Worm (Caenorhabditis elegans) whole organism, early embryonic: ENCODE data around the gene arrd-8.

Source experiments
- B0310.2 ChIP-seq: sonication (generic microtip); optimal IDR thresholded peaks from 2 replicates; lab custom pipeline; 2016; ENCODE audit warnings: mild to moderate bottlenecking, missing genetic modification characterization, missing compliant biosample characterization
- ama-1 ChIP-seq: fragments of 150-350 bp; optimal IDR thresholded peaks from 2 replicates; lab custom pipeline; 2014
- ceh-36 ChIP-seq: sonication (generic microtip); optimal IDR thresholded peaks from 2 replicates; lab custom pipeline; 2016; ENCODE audit warnings: missing genetic modification characterization, inconsistent platforms, missing compliant biosample characterization
- ets-7 ChIP-seq: sonication (generic microtip); optimal IDR thresholded peaks from 2 replicates; lab custom pipeline; 2016; ENCODE audit warnings: missing genotype, missing genetic modification characterization, missing compliant biosample characterization
- flt-1 ChIP-seq: fragments of 200-800 bp; sonication (Bioruptor generic); IDR thresholded peaks from 2 replicates; pipeline ENCODE4 v1.3.6; 2022; ENCODE audit warnings: missing genetic modification characterization, missing compliant biosample characterization
- hnd-1 ChIP-seq: sonication (generic microtip); optimal IDR thresholded peaks from 2 replicates; lab custom pipeline; 2016; ENCODE audit warnings: missing genetic modification characterization, missing compliant biosample characterization
- sea-1 ChIP-seq: fragments of 200-800 bp; sonication (Bioruptor generic); conservative IDR thresholded peaks from 2 replicates; pipeline ENCODE4 v1.3.6; 2022; ENCODE audit warnings: missing genetic modification characterization, missing compliant biosample characterization

- TF ChIP-seq ama-1 (lab: Kevin White, UChicago) (no peak), flt-1 (GFP tag; lab: Robert Waterston, UW) (no peak), sea-1 (GFP tag; lab: Robert Waterston, UW) (no peak), hnd-1 (tag; lab: Kevin White, UChicago) (no peak), ets-7 (no peak), B0310.2 (tag; lab: Kevin White, UChicago) (no peak), ceh-36 (no peak)
These were observed 37.1 kb upstream of the arrd-8 start, which contains the start of gene Y17G7B.8 for ce11 chrII:12027697-12028245.
